Fruit fly (Drosophila melanogaster) whole organism, embryonic: ENCODE measurements around the gene Bx42.

Source experiments
- Abd-B ChIP-seq: fragments of 200-800 bp; sonication (Bioruptor generic); optimal IDR thresholded peaks from 2 replicates; lab custom pipeline; 2018; ENCODE audit warnings: missing biosample characterization, mild to moderate bottlenecking, missing genetic modification characterization, moderate library complexity
- CG10543 ChIP-seq: fragments of 200-800 bp; sonication (Bioruptor generic); optimal IDR thresholded peaks from 3 replicates; lab custom pipeline; 2017; ENCODE audit warnings: missing biosample characterization, mild to moderate bottlenecking, missing genetic modification characterization, moderate library complexity
- CG12071 ChIP-seq: fragments of 200-800 bp; sonication (Bioruptor generic); optimal IDR thresholded peaks from 3 replicates; lab custom pipeline; 2018; ENCODE audit warnings: missing biosample characterization, mild to moderate bottlenecking, missing genetic modification characterization
- CG12155 ChIP-seq: fragments of 200-800 bp; sonication (Bioruptor generic); optimal IDR thresholded peaks from 3 replicates; lab custom pipeline; 2016; ENCODE audit warnings: missing biosample characterization, missing genetic modification characterization
- CG15601 ChIP-seq: fragments of 200-800 bp; sonication (Bioruptor generic); optimal IDR thresholded peaks from 3 replicates; lab custom pipeline; 2019; ENCODE audit warnings: missing biosample characterization, mild to moderate bottlenecking, missing genetic modification characterization, moderate library complexity
- CG15696 ChIP-seq: fragments of 200-800 bp; sonication (Bioruptor generic); optimal IDR thresholded peaks from 2 replicates; lab custom pipeline; 2019; ENCODE audit warnings: missing biosample characterization, mild to moderate bottlenecking, missing genetic modification characterization, moderate library complexity
- CG1603 ChIP-seq: fragments of 200-800 bp; sonication (Bioruptor generic); optimal IDR thresholded peaks from 2 replicates; lab custom pipeline; 2019; ENCODE audit warnings: missing biosample characterization, mild to moderate bottlenecking, missing genetic modification characterization, moderate library complexity
- CG17829 ChIP-seq: fragments of 200-800 bp; optimal IDR thresholded peaks from 2 replicates; lab custom pipeline; 2019; ENCODE audit warnings: missing biosample characterization, mild to moderate bottlenecking, missing genetic modification characterization, moderate library complexity
- CG1792 ChIP-seq: fragments of 200-800 bp; sonication (Bioruptor generic); optimal IDR thresholded peaks from 2 replicates; lab custom pipeline; 2016; ENCODE audit warnings: missing biosample characterization, missing genetic modification characterization
- CG2116 ChIP-seq: fragments of 200-800 bp; sonication (Bioruptor generic); optimal IDR thresholded peaks from 3 replicates; lab custom pipeline; 2018; ENCODE audit warnings: missing biosample characterization, mild to moderate bottlenecking, missing genetic modification characterization
- CG33213 ChIP-seq: fragments of 200-800 bp; sonication (Bioruptor generic); optimal IDR thresholded peaks from 3 replicates; lab custom pipeline; 2016; ENCODE audit warnings: missing biosample characterization, missing genetic modification characterization
- CG4424 ChIP-seq: fragments of 200-800 bp; sonication (Bioruptor generic); optimal IDR thresholded peaks from 3 replicates; lab custom pipeline; 2016; ENCODE audit warnings: missing biosample characterization, missing genetic modification characterization
- CG5180 ChIP-seq: fragments of 200-800 bp; sonication (Bioruptor generic); optimal IDR thresholded peaks from 3 replicates; lab custom pipeline; 2017; ENCODE audit warnings: missing biosample characterization, missing genetic modification characterization, mild to moderate bottlenecking, moderate library complexity, missing genetic modification reagents
- CG6791 ChIP-seq: fragments of 200-800 bp; sonication (Bioruptor generic); IDR thresholded peaks from 3 replicates; pipeline ENCODE4 v1.3.6; 2022; ENCODE audit warnings: missing biosample characterization, missing genetic modification characterization; ENCODE audit not compliant: partially characterized antibody
- D19A ChIP-seq: fragments of 200-800 bp; optimal IDR thresholded peaks from 3 replicates; lab custom pipeline; 2019; ENCODE audit warnings: missing biosample characterization, mild to moderate bottlenecking, missing genetic modification characterization, moderate library complexity
- Deaf1 ChIP-seq: fragments of 200-800 bp; optimal IDR thresholded peaks from 3 replicates; lab custom pipeline; 2019; ENCODE audit warnings: missing biosample characterization, mild to moderate bottlenecking, missing genetic modification characterization, moderate library complexity
- Gsc ChIP-seq: fragments of 200-800 bp; sonication (Bioruptor generic); IDR thresholded peaks from 2 replicates; pipeline ENCODE4 v1.3.6; 2022; ENCODE audit warnings: missing biosample characterization, missing genetic modification characterization
- H15 ChIP-seq: fragments of 200-800 bp; sonication (Bioruptor generic); IDR thresholded peaks from 3 replicates; pipeline ENCODE4 v1.3.6; 2022; ENCODE audit warnings: missing biosample characterization, missing genetic modification characterization
- Hey ChIP-seq: fragments of 200-800 bp; sonication (Bioruptor generic); optimal IDR thresholded peaks from 3 replicates; lab custom pipeline; 2018; ENCODE audit warnings: missing biosample characterization, mild to moderate bottlenecking, missing genetic modification characterization
- Hr78 ChIP-seq, 2 experiments: fragments of 200-800 bp in 1 of 2; fragments of >200 bp in 1 of 2; sonication (Bioruptor generic) in 1 of 2; optimal IDR thresholded peaks; 2 replicates each; lab custom pipeline; 2017 to 2019; ENCODE audit warnings: missing biosample characterization in 2 of 2, missing genetic modification characterization in 2 of 2, mild to moderate bottlenecking in 1 of 2, moderate library complexity in 1 of 2
- Sox100B ChIP-seq: fragments of 200-800 bp; sonication (Bioruptor generic); optimal IDR thresholded peaks from 3 replicates; lab custom pipeline; 2018; ENCODE audit warnings: missing biosample characterization, mild to moderate bottlenecking, missing genetic modification characterization
- Spps ChIP-seq: fragments of 200-800 bp; sonication (Bioruptor generic); optimal IDR thresholded peaks from 2 replicates; lab custom pipeline; 2018; ENCODE audit warnings: missing biosample characterization, mild to moderate bottlenecking, missing genetic modification characterization
- Vsx1 ChIP-seq: fragments of 200-800 bp; sonication (Bioruptor generic); optimal IDR thresholded peaks from 2 replicates; lab custom pipeline; 2017; ENCODE audit warnings: missing biosample characterization, mild to moderate bottlenecking, missing genetic modification characterization, missing genetic modification reagents
- aop ChIP-seq: fragments of 200-800 bp; sonication (Bioruptor generic); IDR thresholded peaks from 2 replicates; pipeline ENCODE4 v1.3.6; 2022; ENCODE audit warnings: missing biosample characterization, missing genetic modification characterization
- bigmax ChIP-seq: fragments of 200-800 bp; sonication (Bioruptor generic); optimal IDR thresholded peaks from 2 replicates; lab custom pipeline; 2018; ENCODE audit warnings: missing biosample characterization, mild to moderate bottlenecking, missing genetic modification characterization
- bsh ChIP-seq, 2 experiments: fragments of 200-800 bp; sonication (Bioruptor generic); optimal IDR thresholded peaks; 2 replicates each; lab custom pipeline; 2017 to 2018; ENCODE audit warnings: mild to moderate bottlenecking in 2 of 2, missing biosample characterization in 2 of 2, missing genetic modification characterization in 2 of 2, moderate library complexity in 1 of 2
- cad ChIP-seq: fragments of >200 bp; optimal IDR thresholded peaks from 2 replicates; lab custom pipeline; 2017; ENCODE audit warnings: missing biosample characterization, missing genetic modification characterization
- cato ChIP-seq: fragments of 200-800 bp; sonication (Bioruptor generic); optimal IDR thresholded peaks from 2 replicates; lab custom pipeline; 2016; ENCODE audit warnings: missing biosample characterization, missing genetic modification characterization, borderline replicate concordance
- crol ChIP-seq: fragments of 200-800 bp; sonication (Bioruptor generic); IDR thresholded peaks from 2 replicates; pipeline ENCODE4 v1.3.6; 2022; ENCODE audit warnings: missing biosample characterization, missing genetic modification characterization
- dan ChIP-seq: fragments of 200-800 bp; sonication (Bioruptor generic); IDR thresholded peaks from 2 replicates; pipeline ENCODE4 v1.3.6; 2022; ENCODE audit warnings: missing biosample characterization, missing genetic modification characterization
- fd64A ChIP-seq: fragments of 200-800 bp; sonication (Bioruptor generic); optimal IDR thresholded peaks from 3 replicates; lab custom pipeline; 2018; ENCODE audit warnings: missing biosample characterization, mild to moderate bottlenecking, missing genetic modification characterization
- fru ChIP-seq: fragments of >200 bp; optimal IDR thresholded peaks from 2 replicates; lab custom pipeline; 2017
- grn ChIP-seq: fragments of 200-800 bp; sonication (Bioruptor generic); optimal IDR thresholded peaks from 3 replicates; lab custom pipeline; 2017; ENCODE audit warnings: missing biosample characterization, missing genetic modification characterization
- hbn ChIP-seq: fragments of 200-800 bp; sonication (Bioruptor generic); IDR thresholded peaks from 2 replicates; pipeline ENCODE4 v1.3.6; 2022; ENCODE audit warnings: missing biosample characterization, missing genetic modification characterization; ENCODE audit not compliant: partially characterized antibody
- insv ChIP-seq, 2 experiments: fragments of 200-800 bp; sonication (Bioruptor generic); optimal IDR thresholded peaks; 3 replicates each; lab custom pipeline; 2016 to 2018; ENCODE audit warnings: missing biosample characterization in 2 of 2, missing genetic modification characterization in 2 of 2
- kni ChIP-seq: fragments of 200-800 bp; sonication (Bioruptor generic); optimal IDR thresholded peaks from 3 replicates; lab custom pipeline; 2017; ENCODE audit warnings: mild to moderate bottlenecking, missing biosample characterization, missing genetic modification reagents, missing genetic modification characterization
- nau ChIP-seq: fragments of 200-800 bp; sonication (Bioruptor generic); optimal IDR thresholded peaks from 3 replicates; lab custom pipeline; 2017; ENCODE audit warnings: missing biosample characterization, mild to moderate bottlenecking, missing genetic modification characterization, missing genetic modification reagents
- odd ChIP-seq: fragments of 200-800 bp; sonication (Bioruptor generic); optimal IDR thresholded peaks from 2 replicates; lab custom pipeline; 2017; ENCODE audit warnings: missing biosample characterization, mild to moderate bottlenecking, missing genetic modification characterization
- pb ChIP-seq: fragments of 200-800 bp; sonication (Bioruptor generic); optimal IDR thresholded peaks from 3 replicates; lab custom pipeline; 2016; ENCODE audit warnings: missing biosample characterization, missing genetic modification characterization
- row ChIP-seq: fragments of 200-800 bp; sonication (Bioruptor generic); IDR thresholded peaks from 3 replicates; pipeline ENCODE4 v1.3.6; 2022; ENCODE audit warnings: missing biosample characterization, missing genetic modification characterization
- sens ChIP-seq: fragments of 200-800 bp; sonication (Bioruptor generic); peaks from one replicate; lab custom pipeline; 2016; ENCODE audit warnings: missing biosample characterization, missing genetic modification characterization
- shn ChIP-seq: fragments of 200-800 bp; sonication (Bioruptor generic); optimal IDR thresholded peaks from 3 replicates; lab custom pipeline; 2016; ENCODE audit warnings: missing biosample characterization, missing genetic modification characterization
- sug ChIP-seq: fragments of 200-800 bp; optimal IDR thresholded peaks from 2 replicates; lab custom pipeline; 2019; ENCODE audit warnings: missing biosample characterization, mild to moderate bottlenecking, missing genetic modification characterization, moderate library complexity
- tll ChIP-seq, 2 experiments: fragments of 200-800 bp in 1 of 2; fragments of >200 bp in 1 of 2; sonication (Bioruptor generic) in 1 of 2; optimal IDR thresholded peaks; 2 replicates each; lab custom pipeline; 2017 to 2019; ENCODE audit warnings: missing biosample characterization in 2 of 2, missing genetic modification characterization in 2 of 2, mild to moderate bottlenecking in 1 of 2, moderate library complexity in 1 of 2
- tx ChIP-seq: fragments of 200-800 bp; sonication (Bioruptor generic); optimal IDR thresholded peaks from 2 replicates; lab custom pipeline; 2016; ENCODE audit warnings: missing biosample characterization, missing genetic modification characterization
- unpg ChIP-seq: fragments of 200-800 bp; sonication (Bioruptor generic); optimal IDR thresholded peaks from 3 replicates; lab custom pipeline; 2018; ENCODE audit warnings: missing biosample characterization, mild to moderate bottlenecking, missing genetic modification characterization, moderate library complexity
- yki ChIP-seq: fragments of >200 bp; optimal IDR thresholded peaks from 3 replicates; lab custom pipeline; 2018
- zf30C ChIP-seq: fragments of 200-800 bp; sonication (Bioruptor generic); optimal IDR thresholded peaks from 3 replicates; lab custom pipeline; 2018; ENCODE audit warnings: missing biosample characterization, mild to moderate bottlenecking, missing genetic modification characterization

The Bx42 gene

DNA sequence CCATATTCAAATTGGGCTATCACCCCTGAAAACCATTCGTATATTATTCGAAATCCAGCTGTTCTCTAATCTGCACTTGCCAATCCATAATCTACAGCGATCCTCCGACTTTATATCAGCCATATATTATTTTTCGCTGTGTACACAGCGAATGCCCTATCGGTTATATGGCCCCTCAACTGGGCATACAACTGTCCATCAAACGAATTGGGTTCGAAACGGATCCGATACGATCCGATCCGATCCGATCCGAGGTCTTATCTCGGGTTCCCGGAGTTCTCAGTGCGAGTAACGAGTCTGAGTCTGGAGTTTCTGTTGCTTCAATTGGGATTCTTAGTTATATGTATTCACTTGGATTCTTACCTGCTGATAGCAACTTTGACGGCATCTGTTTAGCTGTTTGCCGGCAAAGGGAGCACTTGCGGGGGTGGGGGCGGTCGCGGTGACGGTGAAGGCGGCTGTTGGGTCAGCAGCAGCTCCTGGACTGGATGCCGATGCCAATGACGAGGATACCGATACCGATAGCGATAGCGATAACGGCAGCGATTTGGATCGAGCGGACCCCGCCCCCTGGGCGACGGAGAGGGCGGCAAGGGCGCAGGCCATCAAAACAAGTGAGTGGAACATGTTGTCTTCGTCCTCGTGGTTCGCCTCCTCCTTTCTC is 27.3 kb upstream of the Bx42 start (continued):
- TF ChIP-seq aop (GFP tag; lab: Robert Waterston, UW) (no peak), crol (peak; percentile 17; the same call in 1 of the 2 replicates), bsh (GFP tag; optimal IDR thresholded peaks at IDR 0.05; lab: Kevin White, UChicago) (no peak), D19A (tag; lab: Kevin White, UChicago) (no peak), CG15601 (tag; lab: Kevin White, UChicago) (no peak), bigmax (GFP tag; lab: Kevin White, UChicago) (no peak), H15 (GFP tag; lab: Robert Waterston, UW) (no peak), CG12071 (GFP tag; lab: Kevin White, UChicago) (no peak), CG5180 (GFP tag; lab: Kevin White, UChicago) (peak; percentile 37), CG12155 (GFP tag; lab: Kevin White, UChicago) (no peak), Abd-B (no peak), fru (lab: Kevin White, UChicago) (no peak), nau (GFP tag; lab: Kevin White, UChicago) (no peak), dan (GFP tag; lab: Robert Waterston, UW) (no peak), Hr78 (GFP tag; optimal IDR thresholded peaks at IDR 0.05; lab: Kevin White, UChicago) (no peak), CG33213 (GFP tag; lab: Kevin White, UChicago) (no peak), hbn (GFP tag; lab: Robert Waterston, UW) (no peak), yki (lab: Kevin White, UChicago) (no peak), kni (GFP tag; lab: Kevin White, UChicago) (peak; percentile 57), grn (peak; percentile 92), CG1603 (tag; lab: Kevin White, UChicago) (peak; percentile 8), insv (GFP tag; optimal IDR thresholded peaks at IDR 0.05; lab: Kevin White, UChicago) (peak in 1 of 2 experiments; percentile 83), sug (tag; lab: Kevin White, UChicago) (no peak), CG15696 (no peak)

dm6 chrX:9132589-9133237 is 26.3 kb upstream of the Bx42 start:
- TF ChIP-seq CG1792 (GFP tag; lab: Kevin White, UChicago): no peak
- no peak for TF ChIP-seq pb (GFP tag; lab: Kevin White, UChicago)
- peak; percentile 0 for TF ChIP-seq CG17829
- no peak for TF ChIP-seq cato (GFP tag; lab: Kevin White, UChicago)
- no peak for TF ChIP-seq Gsc (GFP tag; lab: Robert Waterston, UW)
- no peak for TF ChIP-seq Spps (tag; lab: Kevin White, UChicago)
- TF ChIP-seq zf30C: peak; percentile 94
- no peak for TF ChIP-seq unpg (GFP tag; lab: Kevin White, UChicago)
- no peak for TF ChIP-seq CG4424
- TF ChIP-seq Vsx1 (GFP tag; lab: Kevin White, UChicago): no peak
- no peak for TF ChIP-seq Sox100B
- TF ChIP-seq cad (GFP tag; lab: Kevin White, UChicago): peak; percentile 84
- peak; percentile 2 for TF ChIP-seq Deaf1 (tag; lab: Kevin White, UChicago)
- peak; percentile 14 for TF ChIP-seq CG1603 (tag; lab: Kevin White, UChicago)
- 0 out of 3 replicates have a peak, but pooled peaks have one; percentile 10 for TF ChIP-seq row (GFP tag; lab: Robert Waterston, UW)
- TF ChIP-seq fd64A (GFP tag; lab: Kevin White, UChicago): no peak
- peak; percentile 90 for TF ChIP-seq grn
- TF ChIP-seq CG10543: peak; percentile 5
- peak; percentile 77 for TF ChIP-seq odd (GFP tag; lab: Kevin White, UChicago)
- no peak for TF ChIP-seq Hey
- TF ChIP-seq shn (GFP tag; lab: Kevin White, UChicago): no peak
- TF ChIP-seq tx (GFP tag; lab: Kevin White, UChicago): no peak
- peak; percentile 43 for TF ChIP-seq sens (GFP tag; lab: Kevin White, UChicago)
- TF ChIP-seq CG2116: no peak
- TF ChIP-seq CG6791 (GFP tag; lab: Robert Waterston, UW): peak; percentile 13; the same call in 1 of the 3 replicates
- peak in 1 of 2 experiments; percentile 86 for TF ChIP-seq tll (GFP tag; optimal IDR thresholded peaks at IDR 0.05; lab: Kevin White, UChicago)
